Worm (Caenorhabditis elegans) whole organism, L1 larva: Measurements from ENCODE around the gene H10D18.1.

Experiments used
- C04F5.9 ChIP-seq: sonication (generic microtip); optimal IDR thresholded peaks from 2 replicates; lab custom pipeline; 2016; ENCODE audit warnings: missing genetic modification characterization, missing compliant biosample characterization
- F16B12.6 ChIP-seq: fragments of 150-350 bp; optimal IDR thresholded peaks from 2 replicates; lab custom pipeline; 2014; ENCODE audit warnings: missing biosample characterization, missing genetic modification characterization
- alr-1 ChIP-seq: fragments of 200-800 bp; sonication (Bioruptor generic); optimal IDR thresholded peaks from 2 replicates; lab custom pipeline; 2018; ENCODE audit warnings: borderline replicate concordance, mild to moderate bottlenecking, missing genetic modification characterization, missing compliant biosample characterization
- aly-2 ChIP-seq: fragments of 150-350 bp; optimal IDR thresholded peaks from 2 replicates; lab custom pipeline; 2014; ENCODE audit warnings: missing biosample characterization, missing genetic modification characterization
- ceh-90 ChIP-seq: sonication (generic microtip); optimal IDR thresholded peaks from 2 replicates; lab custom pipeline; 2016; ENCODE audit warnings: missing genetic modification characterization, missing compliant biosample characterization
- dpl-1 ChIP-seq, 3 experiments: fragments of 150-350 bp in 2 of 3; sonication (generic microtip) in 1 of 3; optimal IDR thresholded peaks; 2 replicates each; lab custom pipeline; 2014 to 2017; ENCODE audit warnings: missing biosample characterization in 3 of 3, missing genetic modification characterization in 3 of 3, missing genetic modification reagents in 3 of 3
- dsc-1 ChIP-seq: sonication (generic microtip); optimal IDR thresholded peaks from 2 replicates; lab custom pipeline; 2016; ENCODE audit warnings: mild to moderate bottlenecking, missing genetic modification characterization, missing compliant biosample characterization
- efl-1 ChIP-seq, 4 experiments: fragments of 150-350 bp; optimal IDR thresholded peaks in 3 of 4; peaks in 1 of 4; 1 replicate in 1 of 4; 2 replicates in 3 of 4; lab custom pipeline; 2014; ENCODE audit warnings: missing biosample characterization in 2 of 4, missing genetic modification characterization in 2 of 4, missing genetic modification reagents in 2 of 4
- efl-3 ChIP-seq: fragments of 200-800 bp; sonication (Bioruptor generic); optimal IDR thresholded peaks from 2 replicates; lab custom pipeline; 2018; ENCODE audit warnings: mild to moderate bottlenecking, missing genetic modification characterization, missing compliant biosample characterization
- egl-27 ChIP-seq, 2 experiments: fragments of 150-350 bp in 1 of 2; sonication (generic microtip); optimal IDR thresholded peaks; 3 replicates each; lab custom pipeline; 2017 to 2018; ENCODE audit warnings: missing biosample characterization in 2 of 2, missing genetic modification characterization in 2 of 2, missing genetic modification reagents in 2 of 2
- ets-5 ChIP-seq: fragments of 200-800 bp; sonication (Bioruptor generic); IDR thresholded peaks from 2 replicates; pipeline ENCODE4 v1.3.6; 2022; ENCODE audit warnings: missing genetic modification characterization, missing compliant biosample characterization
- fkh-10 ChIP-seq: sonication (generic microtip); optimal IDR thresholded peaks from 2 replicates; lab custom pipeline; 2017; ENCODE audit warnings: missing biosample characterization, missing genetic modification reagents, missing genetic modification characterization
- fkh-4 ChIP-seq: sonication (generic microtip); optimal IDR thresholded peaks from 2 replicates; lab custom pipeline; 2016; ENCODE audit warnings: missing compliant biosample characterization, missing genetic modification characterization, borderline replicate concordance
- fkh-8 ChIP-seq: sonication (generic microtip); optimal IDR thresholded peaks from 2 replicates; lab custom pipeline; 2016; ENCODE audit warnings: mild to moderate bottlenecking, missing genetic modification characterization, missing compliant biosample characterization
- jun-1 ChIP-seq: fragments of 150-350 bp; optimal IDR thresholded peaks from 2 replicates; lab custom pipeline; 2014; ENCODE audit warnings: missing biosample characterization, missing genetic modification reagents, missing genetic modification characterization
- lir-3 ChIP-seq: sonication (generic microtip); optimal IDR thresholded peaks from 2 replicates; lab custom pipeline; 2016; ENCODE audit warnings: mild to moderate bottlenecking, missing genetic modification characterization, moderate library complexity, missing compliant biosample characterization; ENCODE audit not compliant: poor library complexity
- lsy-2 ChIP-seq, 2 experiments: fragments of 150-350 bp; optimal IDR thresholded peaks; 2 replicates each; lab custom pipeline; 2014; ENCODE audit warnings: missing biosample characterization in 2 of 2, missing genetic modification characterization in 2 of 2
- mdl-1 ChIP-seq, 2 experiments: fragments of 150-350 bp; optimal IDR thresholded peaks; 2 replicates each; lab custom pipeline; 2014 to 2017; ENCODE audit warnings: missing biosample characterization in 2 of 2, missing genetic modification characterization in 2 of 2, inconsistent platforms in 1 of 2
- nhr-11 ChIP-seq: fragments of 150-350 bp; optimal IDR thresholded peaks from 2 replicates; lab custom pipeline; 2014; ENCODE audit warnings: missing biosample characterization, missing genetic modification characterization
- nhr-20 ChIP-seq: sonication (generic microtip); optimal IDR thresholded peaks from 2 replicates; lab custom pipeline; 2016; ENCODE audit warnings: mild to moderate bottlenecking, missing genetic modification characterization, missing compliant biosample characterization
- nhr-237 ChIP-seq: fragments of 150-350 bp; optimal IDR thresholded peaks from 2 replicates; lab custom pipeline; 2014; ENCODE audit warnings: missing biosample characterization, missing genetic modification characterization
- nhr-47 ChIP-seq: sonication (generic microtip); optimal IDR thresholded peaks from 2 replicates; lab custom pipeline; 2016; ENCODE audit warnings: mild to moderate bottlenecking, missing genetic modification characterization, moderate library complexity, missing compliant biosample characterization
- nhr-85 ChIP-seq: sonication (generic microtip); peaks from one replicate; lab custom pipeline; 2016; ENCODE audit warnings: missing genetic modification characterization, inconsistent platforms, missing compliant biosample characterization
- sptf-1 ChIP-seq: fragments of 150-350 bp; optimal IDR thresholded peaks from 2 replicates; lab custom pipeline; 2014; ENCODE audit warnings: missing biosample characterization, missing genetic modification characterization
- sup-37 ChIP-seq: fragments of 200-800 bp; sonication (Bioruptor generic); optimal IDR thresholded peaks from 2 replicates; lab custom pipeline; 2018; ENCODE audit warnings: mild to moderate bottlenecking, missing genetic modification characterization, missing compliant biosample characterization
- swsn-7 ChIP-seq: sonication (generic microtip); optimal IDR thresholded peaks from 2 replicates; lab custom pipeline; 2016; ENCODE audit warnings: missing genetic modification characterization, missing compliant biosample characterization
- unc-30 ChIP-seq: sonication (generic microtip); optimal IDR thresholded peaks from 2 replicates; lab custom pipeline; 2017; ENCODE audit warnings: missing biosample characterization, missing genetic modification characterization
- vab-15 ChIP-seq: sonication (generic microtip); optimal IDR thresholded peaks from 2 replicates; lab custom pipeline; 2017; ENCODE audit warnings: missing genotype, mild to moderate bottlenecking, missing genetic modification characterization, missing compliant biosample characterization
- xbp-1 ChIP-seq: sonication (generic microtip); optimal IDR thresholded peaks from 2 replicates; lab custom pipeline; 2016; ENCODE audit warnings: missing genetic modification characterization, missing compliant biosample characterization

Gene H10D18.1

DNA sequence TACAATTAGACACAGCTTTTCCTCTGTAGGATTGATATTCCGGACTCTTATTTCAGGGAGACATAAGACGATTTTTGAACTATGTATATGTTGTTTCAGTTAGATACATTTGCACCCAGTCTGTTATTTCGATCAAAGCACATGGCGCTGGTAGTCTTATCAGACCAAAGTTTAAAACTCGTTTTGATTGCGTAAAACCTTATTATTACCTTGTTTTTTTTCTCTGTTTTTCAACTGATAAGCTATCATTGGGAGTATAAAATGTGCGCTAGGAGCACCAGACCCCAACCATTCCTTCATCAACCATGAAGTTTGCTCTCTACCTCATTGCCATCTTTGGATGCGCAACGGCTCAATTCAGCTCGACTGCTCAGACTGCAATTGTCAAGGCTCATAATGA, 2.7 kb upstream of the H10D18.1 start, which contains the start of gene scl-12:
scl-12 (plus strand) TSS at position 301 of the 400 bp plus-strand sequence.
- TF ChIP-seq efl-1 (optimal IDR thresholded peaks at IDR 0.05; lab: Kevin White, UChicago) (no peak), efl-1 (GFP tag; optimal IDR thresholded peaks at IDR 0.05 in 1 of 2; lab: Kevin White, UChicago) (peak in 1 of 2 experiments; percentile 80), lir-3 (tag; lab: Kevin White, UChicago) (no peak), egl-27 (tag; optimal IDR thresholded peaks at IDR 0.05; lab: Kevin White, UChicago) (no peak), alr-1 (tag; lab: Kevin White, UChicago) (no peak), xbp-1 (tag; lab: Kevin White, UChicago) (no peak)

ce11 chrV:3814009-3814408, 1.0 kb upstream of the H10D18.1 start:
- no peak for TF ChIP-seq unc-30 (tag; lab: Kevin White, UChicago)
- no peak for TF ChIP-seq efl-3
- TF ChIP-seq efl-1 (optimal IDR thresholded peaks at IDR 0.05; lab: Kevin White, UChicago), result no peak
- peak in 1 of 2 experiments; percentile 37 for TF ChIP-seq efl-1 (GFP tag; optimal IDR thresholded peaks at IDR 0.05 in 1 of 2; lab: Kevin White, UChicago)

DNA sequence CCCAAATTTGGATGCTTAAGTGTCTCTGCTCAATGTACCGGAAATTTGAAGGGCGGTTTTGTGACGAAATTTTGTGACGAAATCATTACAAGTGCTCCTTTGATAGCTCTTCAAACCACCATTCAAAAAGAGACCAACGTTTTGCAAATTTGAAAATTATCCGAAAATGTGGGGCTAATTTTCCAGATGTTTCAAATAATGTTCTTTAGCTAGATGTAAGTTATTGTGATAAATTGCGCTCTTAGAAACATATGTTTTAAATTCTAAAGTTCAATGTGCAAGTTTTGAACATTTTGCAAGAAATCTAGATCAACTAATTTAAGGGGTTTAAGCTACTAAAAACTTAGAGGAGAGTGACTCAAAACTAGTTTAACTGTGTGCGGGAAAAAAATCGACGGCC, 5.9 kb downstream of the H10D18.1 start:
- peak; percentile 15 for TF ChIP-seq nhr-85 (tag; lab: Kevin White, UChicago)
- peak; percentile 91 for TF ChIP-seq dsc-1 (tag; lab: Kevin White, UChicago)
- no peak for TF ChIP-seq lsy-2 (tag; optimal IDR thresholded peaks at IDR 0.05; lab: Kevin White, UChicago)
- peak; percentile 88 for TF ChIP-seq fkh-4 (tag; lab: Kevin White, UChicago)

ce11 chrV:3825190-3825589, 10.2 kb downstream of the H10D18.1 start:
- no peak for TF ChIP-seq ets-5
- no peak for TF ChIP-seq nhr-237 (tag; lab: Kevin White, UChicago)
- no peak for TF ChIP-seq F16B12.6 (tag; lab: Kevin White, UChicago)
- no peak for TF ChIP-seq fkh-10 (GFP tag; lab: Kevin White, UChicago)
- no peak for TF ChIP-seq jun-1
- TF ChIP-seq, all 84 proteins: peak for 0

ce11 chrV:3831616-3832015, 16.6 kb downstream of the H10D18.1 start, which contains the start of gene H10D18.5:
Gene H10D18.5, minus strand, starts transcription at chrV:3831716.
- TF ChIP-seq dpl-1 (GFP tag; optimal IDR thresholded peaks at IDR 0.05; lab: Kevin White, UChicago) (no peak), nhr-85 (tag; lab: Kevin White, UChicago) (peak; percentile 17)

DNA sequence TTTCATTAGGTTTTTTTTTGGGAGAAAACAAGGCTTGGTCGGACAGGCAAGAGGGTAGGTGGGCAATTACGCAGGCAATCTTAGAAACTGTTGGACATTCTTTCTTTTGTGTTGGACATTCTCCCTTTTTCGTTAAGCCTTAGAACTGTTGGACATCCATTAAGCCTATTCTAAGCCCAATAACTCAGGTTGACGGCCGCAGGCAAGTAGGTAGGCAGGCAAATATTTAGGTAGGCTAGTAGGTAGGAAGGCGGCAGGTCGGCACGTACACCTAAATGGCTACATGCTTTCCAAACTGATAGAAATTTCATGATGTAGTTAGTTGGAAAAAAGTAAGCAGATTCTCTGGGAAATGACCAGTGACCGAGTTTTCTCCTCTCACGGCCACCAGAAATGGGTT, 17.1 kb downstream of the H10D18.1 start:
- TF ChIP-seq nhr-47 (tag; lab: Kevin White, UChicago) (no peak), aly-2 (tag; lab: Kevin White, UChicago) (no peak), fkh-8 (tag; lab: Kevin White, UChicago) (no peak), nhr-237 (tag; lab: Kevin White, UChicago) (no peak), swsn-7 (no peak)

ce11 chrV:3832661-3833060, 17.6 kb downstream of the H10D18.1 start:
- TF ChIP-seq C04F5.9 (no peak), mdl-1 (tag; optimal IDR thresholded peaks at IDR 0.05; lab: Kevin White, UChicago) (no peak), efl-1 (optimal IDR thresholded peaks at IDR 0.05; lab: Kevin White, UChicago) (no peak), efl-1 (GFP tag; optimal IDR thresholded peaks at IDR 0.05 in 1 of 2; lab: Kevin White, UChicago) (no peak), sptf-1 (tag; lab: Kevin White, UChicago) (no peak), sup-37 (GFP tag; lab: Kevin White, UChicago) (no peak), nhr-20 (tag; lab: Kevin White, UChicago) (no peak), nhr-11 (tag; lab: Kevin White, UChicago) (no peak), ceh-90 (tag; lab: Kevin White, UChicago) (no peak), vab-15 (tag; lab: Kevin White, UChicago) (no peak), fkh-4 (tag; lab: Kevin White, UChicago) (no peak)
